Worm (Caenorhabditis elegans): ENCODE measurements around the gene Y71H2B.8.

- TF ChIP-seq W03F9.2 (tag; optimal IDR thresholded peaks at IDR 0.05) (no peak), him-1 (tag; optimal IDR thresholded peaks at IDR 0.05) (no peak)
These were observed 19.5 kb downstream of the Y71H2B.8 start for ce11 chrIII:2598491-2599065.

Measured in whole organism, L4/young adult.